Fruit fly (Drosophila melanogaster): Measurements from ENCODE around the gene Gr22d.

The Gr22d gene

DNA sequence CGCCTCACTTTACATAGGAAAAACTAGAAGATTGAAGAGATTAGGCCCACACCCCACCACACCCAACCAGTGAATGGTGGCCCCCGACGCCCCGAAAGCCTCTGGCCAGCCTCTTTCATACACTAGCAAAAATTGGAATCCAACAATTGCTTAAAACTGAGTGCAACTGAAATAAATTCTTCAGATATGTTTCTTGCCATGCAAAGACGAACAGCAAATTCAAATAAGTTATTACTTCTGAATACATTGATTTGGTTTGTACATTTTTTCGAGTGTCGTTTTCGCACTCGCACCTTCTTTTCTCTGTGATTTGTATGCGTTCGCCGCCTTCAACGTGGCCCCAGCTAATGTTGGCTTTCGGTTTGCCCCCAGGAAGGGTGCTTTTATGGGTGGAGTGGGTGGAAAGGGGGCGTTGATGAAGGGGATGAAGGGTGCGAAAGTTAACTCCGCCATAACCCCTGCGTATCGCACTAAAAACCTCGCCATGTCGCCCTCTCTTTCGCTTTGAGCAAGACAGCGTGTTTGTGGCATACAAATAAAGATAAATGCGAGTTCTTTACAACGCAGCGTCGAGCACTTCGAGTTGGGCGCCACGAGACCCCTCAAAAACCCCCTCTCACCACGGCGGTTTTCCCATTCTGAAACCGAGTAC lies 47.7 kb upstream of the Gr22d start:
- TF ChIP-seq exex (tag; optimal IDR thresholded peaks at IDR 0.05) (no peak), Poxn (GFP tag; IDR thresholded peaks at IDR 0.05) (0 out of 2 replicates have a peak, but pooled peaks have one; percentile 30), CG12391 (tag; optimal IDR thresholded peaks at IDR 0.05) (peak; percentile 20), cwo (GFP tag; optimal IDR thresholded peaks at IDR 0.05) (peak; percentile 48), CG14965 (GFP tag; optimal IDR thresholded peaks at IDR 0.05; ENCODE audit: borderline replicate concordance) (no peak), NFAT (GFP tag; IDR thresholded peaks at IDR 0.05) (no peak), Awh (GFP tag; IDR thresholded peaks at IDR 0.05) (no peak), nau (GFP tag; optimal IDR thresholded peaks at IDR 0.05) (no peak), chm (GFP tag; IDR thresholded peaks at IDR 0.05) (no peak; the same call in 1 of the 2 replicates), CG9876 (GFP tag; optimal IDR thresholded peaks at IDR 0.05) (no peak), Sox100B (GFP tag; optimal IDR thresholded peaks at IDR 0.05) (no peak), Camta (GFP tag; optimal IDR thresholded peaks at IDR 0.05) (no peak), CG3281 (GFP tag; optimal IDR thresholded peaks at IDR 0.05) (peak; percentile 62), nerfin-2 (GFP tag; IDR thresholded peaks at IDR 0.05; ENCODE audit: partially characterized antibody) (no peak), gsb (GFP tag; IDR thresholded peaks at IDR 0.05) (no peak), CG15601 (tag; optimal IDR thresholded peaks at IDR 0.05) (no peak), Atf6 (GFP tag; IDR thresholded peaks at IDR 0.05) (peak; percentile 44; the same call in 1 of the 2 replicates), ro (GFP tag; IDR thresholded peaks at IDR 0.05) (no peak), CG12219 (GFP tag; optimal IDR thresholded peaks at IDR 0.05) (peak; percentile 8), CG14710 (tag; optimal IDR thresholded peaks at IDR 0.05) (no peak), CG8765 (GFP tag; IDR thresholded peaks at IDR 0.05) (no peak), Hmr (GFP tag; optimal IDR thresholded peaks at IDR 0.05) (peak; percentile 71), repo (GFP tag; optimal IDR thresholded peaks at IDR 0.05) (no peak), CG6272 (GFP tag; IDR thresholded peaks at IDR 0.05) (no peak), Xbp1 (GFP tag; optimal IDR thresholded peaks at IDR 0.05) (peak; percentile 17), Mrtf (GFP tag; IDR thresholded peaks at IDR 0.05) (peak; percentile 45; the same call in 1 of the 3 replicates), dpn (GFP tag; optimal IDR thresholded peaks at IDR 0.05) (peak; percentile 6 to 22), CG9609 (GFP tag; optimal IDR thresholded peaks at IDR 0.05) (no peak), CG9437 (GFP tag; optimal IDR thresholded peaks at IDR 0.05) (no peak), HLH4C (GFP tag; IDR thresholded peaks at IDR 0.05; ENCODE audit: partially characterized antibody) (no peak), PHDP (tag; optimal IDR thresholded peaks at IDR 0.05) (peak; percentile 29), zfh1 (GFP tag; IDR thresholded peaks at IDR 0.05) (0 out of 3 replicates have a peak, but pooled peaks have one; percentile 7), caup (GFP tag; optimal IDR thresholded peaks at IDR 0.05; ENCODE audit: severe bottlenecking) (peak; percentile 46), tx (GFP tag; optimal IDR thresholded peaks at IDR 0.05) (peak; percentile 4), CG18599 (GFP tag; optimal IDR thresholded peaks at IDR 0.05) (peak; percentile 80), bigmax (GFP tag; optimal IDR thresholded peaks at IDR 0.05) (no peak), CG10654 (GFP tag; optimal IDR thresholded peaks at IDR 0.05) (no peak), ind (GFP tag; optimal IDR thresholded peaks at IDR 0.05) (peak; percentile 34), Fer1 (GFP tag; optimal IDR thresholded peaks at IDR 0.05) (peak; percentile 54), HHEX (GFP tag; optimal IDR thresholded peaks at IDR 0.05) (peak; percentile 2), CG7786 (GFP tag; optimal IDR thresholded peaks at IDR 0.05) (peak; percentile 38), unpg (GFP tag; optimal IDR thresholded peaks at IDR 0.05) (peak; percentile 37), Hmx (GFP tag; optimal IDR thresholded peaks at IDR 0.05) (no peak), sd (tag; optimal IDR thresholded peaks at IDR 0.05) (no peak), mam (GFP tag; optimal IDR thresholded peaks at IDR 0.05) (peak; percentile 38), CG4360 (GFP tag; IDR thresholded peaks at IDR 0.05) (no peak), az2 (GFP tag; optimal IDR thresholded peaks at IDR 0.05) (peak; percentile 27), CG10267 (tag; optimal IDR thresholded peaks at IDR 0.05) (no peak), CG12769 (tag; optimal IDR thresholded peaks at IDR 0.05) (peak; percentile 68)

All from whole organism, embryonic.